Fruit fly (Drosophila melanogaster) whole organism, prepupa: Measurements from ENCODE around the gene Spx.

Experiments
- Blimp-1 ChIP-seq: fragments of 200-800 bp; sonication (Bioruptor generic); optimal IDR thresholded peaks from 3 replicates; lab custom pipeline; 2017; ENCODE audit warnings: missing biosample characterization, missing genetic modification characterization, mild to moderate bottlenecking, moderate library complexity, missing genetic modification reagents
- CG10631 ChIP-seq: fragments of 200-800 bp; sonication (Bioruptor generic); optimal IDR thresholded peaks from 2 replicates; lab custom pipeline; 2016; ENCODE audit warnings: missing biosample characterization, missing genetic modification characterization
- CG10669 ChIP-seq: fragments of 200-800 bp; sonication (Bioruptor generic); optimal IDR thresholded peaks from 3 replicates; lab custom pipeline; 2018; ENCODE audit warnings: missing biosample characterization, mild to moderate bottlenecking, missing genetic modification characterization, moderate library complexity
- CG11762 ChIP-seq: fragments of 200-800 bp; sonication (Bioruptor generic); optimal IDR thresholded peaks from 3 replicates; lab custom pipeline; 2016; ENCODE audit warnings: missing biosample characterization, missing genetic modification characterization; ENCODE audit not compliant: insufficient read depth
- CG11902 ChIP-seq: fragments of 200-800 bp; sonication (Bioruptor generic); optimal IDR thresholded peaks from 3 replicates; lab custom pipeline; 2016; ENCODE audit warnings: missing biosample characterization, missing genetic modification characterization
- CG15336 ChIP-seq: fragments of 200-800 bp; sonication (Bioruptor generic); IDR thresholded peaks from 2 replicates; pipeline ENCODE4 v1.3.6; 2022; ENCODE audit warnings: missing biosample characterization, missing genetic modification characterization
- CG16779 ChIP-seq: fragments of 200-800 bp; sonication (Bioruptor generic); optimal IDR thresholded peaks from 3 replicates; lab custom pipeline; 2017; ENCODE audit warnings: missing biosample characterization, mild to moderate bottlenecking, missing genetic modification characterization
- CG3032 ChIP-seq: fragments of 200-800 bp; optimal IDR thresholded peaks from 2 replicates; lab custom pipeline; 2019; ENCODE audit warnings: missing biosample characterization, mild to moderate bottlenecking, missing genetic modification characterization, moderate library complexity
- CG31627 ChIP-seq: fragments of 200-800 bp; sonication (Bioruptor generic); optimal IDR thresholded peaks from 3 replicates; lab custom pipeline; 2016; ENCODE audit warnings: missing biosample characterization, missing genetic modification characterization
- CG32006 ChIP-seq: fragments of 200-800 bp; sonication (Bioruptor generic); optimal IDR thresholded peaks from 3 replicates; lab custom pipeline; 2017; ENCODE audit warnings: missing biosample characterization, mild to moderate bottlenecking, missing genetic modification characterization
- CG34406 ChIP-seq: fragments of 200-800 bp; sonication (Bioruptor generic); optimal IDR thresholded peaks from 3 replicates; lab custom pipeline; 2016; ENCODE audit warnings: missing biosample characterization, missing genetic modification characterization
- CG3919 ChIP-seq: fragments of 200-800 bp; sonication (Bioruptor generic); optimal IDR thresholded peaks from 3 replicates; lab custom pipeline; 2016; ENCODE audit warnings: missing biosample characterization, missing genetic modification characterization
- CG4318 ChIP-seq: fragments of 200-800 bp; sonication (Bioruptor generic); optimal IDR thresholded peaks from 3 replicates; lab custom pipeline; 2017; ENCODE audit warnings: missing biosample characterization, mild to moderate bottlenecking, missing genetic modification characterization
- CG6163 ChIP-seq: fragments of 200-800 bp; sonication (Bioruptor generic); IDR thresholded peaks from 3 replicates; pipeline ENCODE4 v1.3.6; 2022; ENCODE audit warnings: missing biosample characterization, missing genetic modification characterization
- CG6276 ChIP-seq: fragments of 200-800 bp; sonication (Bioruptor generic); optimal IDR thresholded peaks from 2 replicates; lab custom pipeline; 2017; ENCODE audit warnings: missing biosample characterization, mild to moderate bottlenecking, missing genetic modification characterization
- CG6792 ChIP-seq: fragments of 200-800 bp; sonication (Bioruptor generic); optimal IDR thresholded peaks from 3 replicates; lab custom pipeline; 2016; ENCODE audit warnings: missing biosample characterization, missing genetic modification characterization
- CG6808 ChIP-seq: fragments of 200-800 bp; sonication (Bioruptor generic); optimal IDR thresholded peaks from 3 replicates; lab custom pipeline; 2017; ENCODE audit warnings: missing biosample characterization, missing genetic modification characterization, mild to moderate bottlenecking, moderate library complexity, missing genetic modification reagents
- CG6854 ChIP-seq: fragments of 200-800 bp; sonication (Bioruptor generic); optimal IDR thresholded peaks from 2 replicates; lab custom pipeline; 2017; ENCODE audit warnings: missing biosample characterization, mild to moderate bottlenecking, missing genetic modification characterization
- CG7368 ChIP-seq: fragments of 200-800 bp; sonication (Bioruptor generic); optimal IDR thresholded peaks from 3 replicates; lab custom pipeline; 2016; ENCODE audit warnings: missing biosample characterization, missing genetic modification characterization
- CG8119 ChIP-seq: fragments of 200-800 bp; sonication (Bioruptor generic); IDR thresholded peaks from 3 replicates; pipeline ENCODE4 v1.3.6; 2022; ENCODE audit warnings: missing biosample characterization, missing genetic modification characterization
- CG8319 ChIP-seq: fragments of 200-800 bp; sonication (Bioruptor generic); optimal IDR thresholded peaks from 3 replicates; lab custom pipeline; 2016; ENCODE audit warnings: missing biosample characterization, missing genetic modification characterization
- CG8632 ChIP-seq: fragments of 200-800 bp; sonication (Bioruptor generic); optimal IDR thresholded peaks from 3 replicates; lab custom pipeline; 2016; ENCODE audit warnings: missing biosample characterization, missing genetic modification characterization
- CG9139 ChIP-seq: fragments of 200-800 bp; sonication (Bioruptor generic); optimal IDR thresholded peaks from 3 replicates; lab custom pipeline; 2017; ENCODE audit warnings: missing biosample characterization, mild to moderate bottlenecking, missing genetic modification characterization
- Eip78C ChIP-seq: fragments of 200-800 bp; sonication (Bioruptor generic); peaks from one replicate; lab custom pipeline; 2016; ENCODE audit warnings: missing biosample characterization, missing genetic modification characterization
- Eip93F ChIP-seq: fragments of 200-800 bp; sonication (Bioruptor generic); optimal IDR thresholded peaks from 2 replicates; lab custom pipeline; 2016; ENCODE audit warnings: missing biosample characterization, mild to moderate bottlenecking, missing genetic modification characterization
- Ets21C ChIP-seq: fragments of 200-800 bp; sonication (Bioruptor generic); optimal IDR thresholded peaks from 3 replicates; lab custom pipeline; 2016; ENCODE audit warnings: missing biosample characterization, missing genetic modification characterization
- Ets96B ChIP-seq: fragments of 200-800 bp; optimal IDR thresholded peaks from 2 replicates; lab custom pipeline; 2019; ENCODE audit warnings: missing biosample characterization, mild to moderate bottlenecking, missing genetic modification characterization, moderate library complexity
- Gug ChIP-seq: fragments of 200-800 bp; sonication (Bioruptor generic); IDR thresholded peaks from 2 replicates; pipeline ENCODE4 v1.3.6; 2022; ENCODE audit warnings: missing biosample characterization, missing genetic modification characterization
- Hr38 ChIP-seq: sonication (Bioruptor generic); optimal IDR thresholded peaks from 2 replicates; lab custom pipeline; 2016; ENCODE audit warnings: missing biosample characterization, missing genetic modification characterization
- Hr39 ChIP-seq: fragments of 200-800 bp; sonication (Bioruptor generic); optimal IDR thresholded peaks from 2 replicates; lab custom pipeline; 2016; ENCODE audit warnings: missing biosample characterization, missing genetic modification characterization
- Hr4 ChIP-seq: fragments of 200-800 bp; sonication (Bioruptor generic); optimal IDR thresholded peaks from 3 replicates; lab custom pipeline; 2016; ENCODE audit warnings: missing biosample characterization, missing genetic modification characterization
- Lpt ChIP-seq: fragments of 200-800 bp; sonication (Bioruptor generic); optimal IDR thresholded peaks from 3 replicates; lab custom pipeline; 2016; ENCODE audit warnings: missing biosample characterization, missing genetic modification characterization
- Met ChIP-seq: fragments of 200-800 bp; sonication (Bioruptor generic); optimal IDR thresholded peaks from 3 replicates; lab custom pipeline; 2016; ENCODE audit warnings: missing biosample characterization, missing genetic modification characterization
- OdsH ChIP-seq: fragments of 200-800 bp; sonication (Bioruptor generic); optimal IDR thresholded peaks from 3 replicates; lab custom pipeline; 2016; ENCODE audit warnings: missing biosample characterization, missing genetic modification characterization
- Smox ChIP-seq: fragments of 200-800 bp; sonication (Bioruptor generic); optimal IDR thresholded peaks from 3 replicates; lab custom pipeline; 2016; ENCODE audit warnings: missing biosample characterization, missing genetic modification characterization
- Sox102F ChIP-seq: fragments of 200-800 bp; sonication (Bioruptor generic); optimal IDR thresholded peaks from 2 replicates; lab custom pipeline; 2016; ENCODE audit warnings: missing biosample characterization, mild to moderate bottlenecking, missing genetic modification characterization
- Sox15 ChIP-seq: fragments of 200-800 bp; sonication (Bioruptor generic); optimal IDR thresholded peaks from 3 replicates; lab custom pipeline; 2016; ENCODE audit warnings: missing biosample characterization, missing genetic modification characterization
- acj6 ChIP-seq: fragments of 200-800 bp; sonication (Bioruptor generic); optimal IDR thresholded peaks from 3 replicates; lab custom pipeline; 2016; ENCODE audit warnings: missing biosample characterization, missing genetic modification characterization
- cyc ChIP-seq: fragments of 200-800 bp; sonication (Bioruptor generic); optimal IDR thresholded peaks from 3 replicates; lab custom pipeline; 2016; ENCODE audit warnings: missing biosample characterization, missing genetic modification characterization
- dac ChIP-seq: fragments of 200-800 bp; sonication (Bioruptor generic); optimal IDR thresholded peaks from 2 replicates; lab custom pipeline; 2017; ENCODE audit warnings: missing biosample characterization, mild to moderate bottlenecking, missing genetic modification characterization
- eg ChIP-seq: fragments of 200-800 bp; sonication (Bioruptor generic); IDR thresholded peaks from 3 replicates; pipeline ENCODE4 v1.3.6; 2022; ENCODE audit warnings: missing biosample characterization, missing genetic modification characterization
- esn ChIP-seq: fragments of 200-800 bp; sonication (Bioruptor generic); optimal IDR thresholded peaks from 2 replicates; lab custom pipeline; 2016; ENCODE audit warnings: missing biosample characterization, mild to moderate bottlenecking, missing genetic modification characterization, moderate library complexity
- fd59A ChIP-seq: fragments of 200-800 bp; sonication (Bioruptor generic); optimal IDR thresholded peaks from 2 replicates; lab custom pipeline; 2017; ENCODE audit warnings: missing biosample characterization, mild to moderate bottlenecking, missing genetic modification characterization, missing genetic modification reagents
- fd85E ChIP-seq: fragments of 200-800 bp; sonication (Bioruptor generic); optimal IDR thresholded peaks from 3 replicates; lab custom pipeline; 2016; ENCODE audit warnings: missing biosample characterization, missing genetic modification characterization
- fkh ChIP-seq: fragments of 200-800 bp; sonication (Bioruptor generic); optimal IDR thresholded peaks from 3 replicates; lab custom pipeline; 2017; ENCODE audit warnings: missing biosample characterization, mild to moderate bottlenecking, missing genetic modification characterization, moderate library complexity
- lz ChIP-seq: fragments of 200-800 bp; sonication (Bioruptor generic); optimal IDR thresholded peaks from 3 replicates; lab custom pipeline; 2016; ENCODE audit warnings: missing biosample characterization, missing genetic modification characterization
- pdm3 ChIP-seq: fragments of 200-800 bp; sonication (Bioruptor generic); optimal IDR thresholded peaks from 3 replicates; lab custom pipeline; 2016; ENCODE audit warnings: missing biosample characterization, missing genetic modification characterization
- spab ChIP-seq: fragments of 200-800 bp; sonication (Bioruptor generic); optimal IDR thresholded peaks from 2 replicates; lab custom pipeline; 2017; ENCODE audit warnings: missing biosample characterization, mild to moderate bottlenecking, missing genetic modification characterization, missing genetic modification reagents
- ss ChIP-seq, 2 experiments: fragments of 200-800 bp; sonication (Bioruptor generic); optimal IDR thresholded peaks; 2 replicates in 1 of 2; 3 replicates in 1 of 2; lab custom pipeline; 2017 to 2018; ENCODE audit warnings: mild to moderate bottlenecking in 2 of 2, missing biosample characterization in 2 of 2, missing genetic modification characterization in 2 of 2, moderate library complexity in 1 of 2
- svp ChIP-seq: fragments of 200-800 bp; sonication (Bioruptor generic); peaks from one replicate; lab custom pipeline; 2016; ENCODE audit warnings: missing biosample characterization, missing genetic modification characterization
- topi ChIP-seq: fragments of 200-800 bp; sonication (Bioruptor generic); optimal IDR thresholded peaks from 3 replicates; lab custom pipeline; 2016; ENCODE audit warnings: missing biosample characterization, missing genetic modification characterization
- vri ChIP-seq: fragments of 200-800 bp; sonication (Bioruptor generic); optimal IDR thresholded peaks from 3 replicates; lab custom pipeline; 2016; ENCODE audit warnings: missing biosample characterization, mild to moderate bottlenecking, missing genetic modification characterization

The Spx gene

DNA sequence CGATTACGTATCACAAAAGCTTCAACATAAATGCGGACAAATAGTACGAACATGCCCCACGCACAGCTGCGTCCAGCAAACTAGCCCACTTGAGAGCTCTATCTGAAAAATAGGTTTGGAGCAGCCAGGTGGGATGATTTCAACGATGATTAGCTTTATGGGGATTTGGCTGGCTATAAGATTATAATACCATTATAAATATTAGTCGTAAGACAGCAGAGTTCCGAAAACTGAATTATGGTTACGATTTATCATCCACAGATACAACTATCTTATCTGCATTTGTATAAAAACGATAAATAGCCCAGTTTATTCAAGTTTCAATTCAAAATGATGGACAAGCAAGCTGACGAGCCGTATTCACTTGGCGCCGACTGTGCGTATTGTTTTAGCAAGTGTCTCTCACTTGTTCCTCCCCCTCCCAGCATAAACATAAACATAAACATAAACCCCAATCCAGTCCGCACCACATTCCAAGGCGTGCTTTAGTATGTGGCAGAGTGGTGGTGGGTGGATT, 8.1 kb downstream of the Spx start:
- TF ChIP-seq Sox102F (GFP tag; lab: Kevin White, UChicago) (no peak), fd85E (GFP tag; lab: Kevin White, UChicago) (no peak), fkh (GFP tag; lab: Kevin White, UChicago) (peak; percentile 68), CG8632 (GFP tag; lab: Kevin White, UChicago) (no peak), eg (peak; percentile 53; the same call in 2 of the 3 replicates), Eip78C (GFP tag; lab: Kevin White, UChicago) (peak; percentile 88), topi (peak; percentile 38), Hr38 (GFP tag; lab: Kevin White, UChicago) (no peak), Smox (GFP tag; lab: Kevin White, UChicago) (no peak), fd59A (GFP tag; lab: Kevin White, UChicago) (peak; percentile 18), CG8319 (GFP tag; lab: Kevin White, UChicago) (peak; percentile 14), Hr39 (GFP tag; lab: Kevin White, UChicago) (no peak), acj6 (GFP tag; lab: Kevin White, UChicago) (peak; percentile 21), Hr4 (GFP tag; lab: Kevin White, UChicago) (peak; percentile 67), dac (GFP tag; lab: Kevin White, UChicago) (peak; percentile 55), Blimp-1 (GFP tag; lab: Kevin White, UChicago) (no peak), Ets21C (GFP tag; lab: Kevin White, UChicago) (no peak), pdm3 (GFP tag; lab: Kevin White, UChicago) (peak; percentile 52), CG9139 (GFP tag; lab: Kevin White, UChicago) (no peak), CG6276 (GFP tag; lab: Kevin White, UChicago) (peak; percentile 79), CG3032 (tag; lab: Kevin White, UChicago) (peak; percentile 5), CG31627 (GFP tag; lab: Kevin White, UChicago) (no peak), Met (GFP tag; lab: Kevin White, UChicago) (peak; percentile 5), CG3919 (GFP tag; lab: Kevin White, UChicago) (peak; percentile 19), CG6163 (GFP tag; lab: Robert Waterston, UW) (no peak), Eip93F (no peak), ss (GFP tag; optimal IDR thresholded peaks at IDR 0.05; lab: Kevin White, UChicago) (peak in 1 of 2 experiments; percentile 10), Sox15 (GFP tag; lab: Kevin White, UChicago) (peak; percentile 14), CG6808 (peak; percentile 22), svp (peak; percentile 68), CG11762 (GFP tag; lab: Kevin White, UChicago) (peak; percentile 15), CG11902 (GFP tag; lab: Kevin White, UChicago) (no peak), CG6854 (no peak), CG34406 (no peak), spab (GFP tag; lab: Kevin White, UChicago) (no peak), Lpt (GFP tag; lab: Kevin White, UChicago) (peak; percentile 24), CG8119 (GFP tag; lab: Robert Waterston, UW) (peak; percentile 64; the same call in 2 of the 3 replicates), CG10669 (peak; percentile 21), CG4318 (GFP tag; lab: Kevin White, UChicago) (peak; percentile 11), CG10631 (GFP tag; lab: Kevin White, UChicago) (no peak), lz (peak; percentile 17), CG6792 (GFP tag; lab: Kevin White, UChicago) (peak; percentile 8), OdsH (GFP tag; lab: Kevin White, UChicago) (peak; percentile 22), cyc (GFP tag; lab: Kevin White, UChicago) (no peak), esn (GFP tag; lab: Kevin White, UChicago) (no peak), Ets96B (tag; lab: Kevin White, UChicago) (peak; percentile 36), CG32006 (GFP tag; lab: Kevin White, UChicago) (peak; percentile 77), vri (no peak), Gug (no peak), CG16779 (tag; lab: Kevin White, UChicago) (no peak), CG7368 (no peak), CG15336 (GFP tag; lab: Robert Waterston, UW) (peak; percentile 77)
